Worm (Caenorhabditis elegans): Measurements from ENCODE around the gene ZK84.4.
"Not testable (repeated sequence)": the region's sequence is repeated elsewhere in the genome, so short reads cannot be mapped to it uniquely, and the experiment has no call there.

Gene ZK84.4

ce11 chrII:6008887-6009286 is at the start of gene ZK84.4:
Gene ZK84.4, minus strand, starts transcription at chrII:6008987.
- not testable (repeated sequence) for TF ChIP-seq med-1 (GFP tag; optimal IDR thresholded peaks at IDR 0.05; ENCODE audit: insufficient read depth); ztf-29 (GFP tag; IDR thresholded peaks at IDR 0.05); klf-2 (GFP tag; conservative IDR thresholded peaks at IDR 0.05)

ce11 chrII:6055927-6056326 is 47.1 kb upstream of the ZK84.4 start, which contains the start of gene R12C12.7:
Gene R12C12.7, minus strand, starts transcription at chrII:6055985.
- TF ChIP-seq flt-1 (GFP tag; IDR thresholded peaks at IDR 0.05) (no peak), ztf-29 (GFP tag; IDR thresholded peaks at IDR 0.05) (no peak), tab-1 (GFP tag; IDR thresholded peaks at IDR 0.05) (no peak), cog-1 (tag; optimal IDR thresholded peaks at IDR 0.05) (no peak), med-1 (GFP tag; optimal IDR thresholded peaks at IDR 0.05; ENCODE audit: insufficient read depth) (no peak), klf-2 (GFP tag; conservative IDR thresholded peaks at IDR 0.05) (no peak), ztf-23 (GFP tag; IDR thresholded peaks at IDR 0.05) (no peak), T22C8.4 (GFP tag; IDR thresholded peaks at IDR 0.05) (no peak), ref-1 (GFP tag; conservative IDR thresholded peaks at IDR 0.05) (no peak)

- TF ChIP-seq T22C8.4 (GFP tag; IDR thresholded peaks at IDR 0.05), result no peak
- TF ChIP-seq tab-1 (GFP tag; IDR thresholded peaks at IDR 0.05), result no peak
Measured at ce11 chrII:6050120-6050519, 41.3 kb upstream of the ZK84.4 start, which contains the start of gene gldc-1. Gene gldc-1, plus strand, starts transcription at chrII:6050420.

ce11 chrII:6049546-6049945 is 40.8 kb upstream of the ZK84.4 start:
- TF ChIP-seq ref-1 (GFP tag; conservative IDR thresholded peaks at IDR 0.05), result no peak
- TF ChIP-seq cog-1 (tag; optimal IDR thresholded peaks at IDR 0.05), result no peak
- TF ChIP-seq T22C8.4 (GFP tag; IDR thresholded peaks at IDR 0.05), result no peak
- TF ChIP-seq flt-1 (GFP tag; IDR thresholded peaks at IDR 0.05), result no peak
- TF ChIP-seq ztf-23 (GFP tag; IDR thresholded peaks at IDR 0.05), result no peak
- no peak for TF ChIP-seq tab-1 (GFP tag; IDR thresholded peaks at IDR 0.05)
- TF ChIP-seq klf-2 (GFP tag; conservative IDR thresholded peaks at IDR 0.05), result no peak
- no peak for TF ChIP-seq ztf-29 (GFP tag; IDR thresholded peaks at IDR 0.05)
- no peak for TF ChIP-seq med-1 (GFP tag; optimal IDR thresholded peaks at IDR 0.05; ENCODE audit: insufficient read depth)

ce11 chrII:6047639-6048159 is 38.9 kb upstream of the ZK84.4 start, which contains the start of the genes R12C12.6 and ran-5:
Gene R12C12.6, minus strand, starts transcription at chrII:6047867.
Gene ran-5, plus strand, starts transcription at chrII:6048109.
- 0 out of 2 replicates have a peak, but pooled peaks have one; percentile 33 for TF ChIP-seq flt-1 (GFP tag; IDR thresholded peaks at IDR 0.05)
- peak; percentile 71 for TF ChIP-seq cog-1 (tag; optimal IDR thresholded peaks at IDR 0.05)
- TF ChIP-seq ztf-23 (GFP tag; IDR thresholded peaks at IDR 0.05), result peak; percentile 64; the same call in 1 of the 2 replicates
- TF ChIP-seq klf-2 (GFP tag; conservative IDR thresholded peaks at IDR 0.05), result no peak

- TF ChIP-seq cog-1 (tag; optimal IDR thresholded peaks at IDR 0.05), result no peak
- TF ChIP-seq ztf-23 (GFP tag; IDR thresholded peaks at IDR 0.05), result 0 out of 2 replicates have a peak, but pooled peaks have one; percentile 25
- TF ChIP-seq klf-2 (GFP tag; conservative IDR thresholded peaks at IDR 0.05), result no peak
Measured at ce11 chrII:6046023-6046631, 37.3 kb upstream of the ZK84.4 start.

- TF ChIP-seq T22C8.4 (GFP tag; IDR thresholded peaks at IDR 0.05) (no peak), tab-1 (GFP tag; IDR thresholded peaks at IDR 0.05) (no peak), cog-1 (tag; optimal IDR thresholded peaks at IDR 0.05) (no peak), ref-1 (GFP tag; conservative IDR thresholded peaks at IDR 0.05) (no peak), med-1 (GFP tag; optimal IDR thresholded peaks at IDR 0.05; ENCODE audit: insufficient read depth) (no peak), flt-1 (GFP tag; IDR thresholded peaks at IDR 0.05) (no peak), ztf-23 (GFP tag; IDR thresholded peaks at IDR 0.05) (no peak), klf-2 (GFP tag; conservative IDR thresholded peaks at IDR 0.05) (no peak), ztf-29 (GFP tag; IDR thresholded peaks at IDR 0.05) (no peak)
Measured at ce11 chrII:6045048-6045447, 36.3 kb upstream of the ZK84.4 start, which contains the start of gene R12C12.5. Gene R12C12.5, minus strand, starts transcription at chrII:6045148.

- TF ChIP-seq flt-1 (GFP tag; IDR thresholded peaks at IDR 0.05) (no peak), cog-1 (tag; optimal IDR thresholded peaks at IDR 0.05) (no peak), T22C8.4 (GFP tag; IDR thresholded peaks at IDR 0.05) (no peak), ztf-23 (GFP tag; IDR thresholded peaks at IDR 0.05) (no peak), tab-1 (GFP tag; IDR thresholded peaks at IDR 0.05) (no peak)
Measured at ce11 chrII:6043166-6043565, 34.4 kb upstream of the ZK84.4 start, which contains the start of gene R12C12.10. Gene R12C12.10, minus strand, starts transcription at chrII:6043266.

ce11 chrII:6031106-6031505 is 22.3 kb upstream of the ZK84.4 start, which contains the start of gene frpr-16:
Gene frpr-16, minus strand, starts transcription at chrII:6031206.
- TF ChIP-seq med-1 (GFP tag; optimal IDR thresholded peaks at IDR 0.05; ENCODE audit: insufficient read depth) (no peak), ref-1 (GFP tag; conservative IDR thresholded peaks at IDR 0.05) (no peak), T22C8.4 (GFP tag; IDR thresholded peaks at IDR 0.05) (no peak), flt-1 (GFP tag; IDR thresholded peaks at IDR 0.05) (no peak), ztf-29 (GFP tag; IDR thresholded peaks at IDR 0.05) (no peak), klf-2 (GFP tag; conservative IDR thresholded peaks at IDR 0.05) (no peak), cog-1 (tag; optimal IDR thresholded peaks at IDR 0.05) (no peak), tab-1 (GFP tag; IDR thresholded peaks at IDR 0.05) (no peak), ztf-23 (GFP tag; IDR thresholded peaks at IDR 0.05) (no peak)

- TF ChIP-seq flt-1 (GFP tag; IDR thresholded peaks at IDR 0.05), result no peak
- TF ChIP-seq cog-1 (tag; optimal IDR thresholded peaks at IDR 0.05), result no peak
- TF ChIP-seq klf-2 (GFP tag; conservative IDR thresholded peaks at IDR 0.05), result no peak
Measured at ce11 chrII:6028594-6029141, 19.9 kb upstream of the ZK84.4 start.

All from whole organism, midembryonic.